Fruit fly (Drosophila melanogaster) whole organism, larva: Measurements from ENCODE around the gene Lrrk.

Source experiments
- noc ChIP-seq: fragments of 200-800 bp; sonication (Bioruptor generic); optimal IDR thresholded peaks from 3 replicates; lab custom pipeline; 2019; ENCODE audit warnings: missing biosample characterization, mild to moderate bottlenecking, missing genetic modification characterization, moderate library complexity

The Lrrk gene

DNA sequence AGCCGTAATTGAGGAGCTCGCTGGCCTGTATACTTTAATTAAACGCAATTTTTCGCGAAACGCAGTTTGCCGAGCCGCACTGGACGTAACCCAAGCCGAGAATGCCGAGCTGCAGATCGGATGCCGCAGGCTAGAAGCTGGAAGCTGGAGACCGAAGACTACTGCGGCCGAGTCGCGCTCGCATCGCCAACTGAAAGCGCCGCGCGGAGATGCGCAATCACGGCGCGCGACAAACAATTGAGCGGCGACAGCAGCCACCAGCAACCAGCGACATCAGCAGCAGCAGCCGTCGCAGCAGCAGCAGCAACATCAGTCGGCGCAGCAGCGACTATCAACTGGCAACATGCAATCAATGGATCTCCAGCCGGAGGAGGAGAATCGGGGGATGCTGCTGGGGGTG lies 21.4 kb downstream of the Lrrk start:
- no peak for TF ChIP-seq noc (tag; lab: Kevin White, UChicago)

DNA sequence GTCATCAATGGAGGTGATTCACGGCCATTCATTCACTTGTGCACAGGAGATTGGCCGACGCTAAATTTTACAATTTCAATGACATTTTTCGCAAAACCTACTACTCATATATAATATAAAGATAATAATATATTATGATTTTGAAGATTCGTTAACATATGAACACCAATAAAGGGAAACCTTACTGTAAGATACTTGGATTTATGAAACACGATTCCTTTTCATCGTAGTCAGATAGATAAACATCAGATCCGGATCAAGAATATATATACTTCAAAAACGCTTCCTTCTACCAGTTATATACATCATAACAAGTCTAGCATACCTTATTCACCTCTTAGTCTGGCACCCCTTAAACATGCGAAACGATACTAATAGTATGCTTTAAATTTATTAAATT lies 24.5 kb downstream of the Lrrk start, which contains the start of gene Nep4:
TSS of gene Nep4 (minus strand) at position 101 of the 400 bp plus-strand sequence.
- TF ChIP-seq noc (tag; lab: Kevin White, UChicago): no peak

- no peak for TF ChIP-seq noc (tag; lab: Kevin White, UChicago)
Observed at dm6 chr3R:20669040-20669621, 33.9 kb downstream of the Lrrk start, which contains the start of gene Cpr92F. Gene Cpr92F, plus strand, starts transcription at chr3R:20669571.

dm6 chr3R:20675772-20676171 lies 40.5 kb downstream of the Lrrk start:
- no peak for TF ChIP-seq noc (tag; lab: Kevin White, UChicago)

DNA sequence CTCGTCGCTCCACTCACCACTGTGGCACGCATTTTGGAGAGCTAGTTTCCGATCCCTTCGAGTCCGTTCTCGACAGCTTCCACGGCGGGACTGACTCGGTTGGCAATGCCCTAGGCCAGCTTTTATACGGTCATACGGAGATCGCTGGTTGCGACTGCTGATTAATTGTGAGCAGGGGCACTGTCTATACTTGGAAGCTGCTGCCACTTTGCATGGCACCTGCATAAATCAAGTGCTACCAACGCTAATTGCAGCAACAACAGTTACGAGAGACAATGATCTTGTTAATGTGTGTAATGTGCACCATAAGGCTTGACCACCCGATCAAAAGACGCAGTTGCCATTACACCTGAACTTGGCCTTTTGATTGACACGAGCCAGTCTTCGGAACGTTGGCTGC lies 42.0 kb downstream of the Lrrk start, which contains the start of gene CG4000:
TSS of gene CG4000 (minus strand) at position 101 of the 400 bp plus-strand sequence.
- TF ChIP-seq noc (tag; lab: Kevin White, UChicago): no peak
